Fruit fly (Drosophila melanogaster) whole organism, embryonic: ENCODE measurements around the gene mAChR-C.
A peak's percentile ranks its signal among the peaks of the same experiment; 100 is the strongest.

Experiments
- CG10147 ChIP-seq: fragments of 200-800 bp; sonication (Bioruptor generic); optimal IDR thresholded peaks from 2 replicates; lab custom pipeline; 2019; ENCODE audit warnings: missing biosample characterization, mild to moderate bottlenecking, missing genetic modification characterization, moderate library complexity
- CG10209 ChIP-seq: fragments of 200-800 bp; sonication (Bioruptor generic); optimal IDR thresholded peaks from 3 replicates; lab custom pipeline; 2017; ENCODE audit warnings: missing biosample characterization, mild to moderate bottlenecking, missing genetic modification characterization, missing genetic modification reagents
- CG11398 ChIP-seq: fragments of 200-800 bp; sonication (Bioruptor generic); optimal IDR thresholded peaks from 2 replicates; lab custom pipeline; 2016; ENCODE audit warnings: missing biosample characterization, missing genetic modification characterization
- CG11695 ChIP-seq: fragments of 200-800 bp; sonication (Bioruptor generic); IDR thresholded peaks from 3 replicates; pipeline ENCODE4 v1.3.6; 2022; ENCODE audit warnings: missing biosample characterization, missing genetic modification characterization
- CG13624 ChIP-seq: fragments of 200-800 bp; sonication (Bioruptor generic); optimal IDR thresholded peaks from 2 replicates; lab custom pipeline; 2016; ENCODE audit warnings: missing biosample characterization, missing genetic modification characterization
- CG13775 ChIP-seq: fragments of 200-800 bp; sonication (Bioruptor generic); optimal IDR thresholded peaks from 3 replicates; lab custom pipeline; 2017; ENCODE audit warnings: missing biosample characterization, mild to moderate bottlenecking, missing genetic modification characterization
- CG14441 ChIP-seq: fragments of 200-800 bp; sonication (Bioruptor generic); IDR thresholded peaks from 2 replicates; pipeline ENCODE4 v1.3.6; 2022; ENCODE audit warnings: missing biosample characterization, missing genetic modification characterization
- CG15011 ChIP-seq: fragments of 200-800 bp; sonication (Bioruptor generic); optimal IDR thresholded peaks from 3 replicates; lab custom pipeline; 2018; ENCODE audit warnings: missing biosample characterization, mild to moderate bottlenecking, missing genetic modification characterization
- CG16779 ChIP-seq: fragments of 200-800 bp; sonication (Bioruptor generic); IDR thresholded peaks from 2 replicates; pipeline ENCODE4 v1.3.6; 2022; ENCODE audit warnings: missing biosample characterization, missing genetic modification characterization
- CG16813 ChIP-seq: fragments of 200-800 bp; sonication (Bioruptor generic); IDR thresholded peaks from 3 replicates; pipeline ENCODE4 v1.3.6; 2022; ENCODE audit warnings: missing biosample characterization, missing genetic modification characterization; ENCODE audit not compliant: partially characterized antibody
- CG16863 ChIP-seq: fragments of 200-800 bp; sonication (Bioruptor generic); optimal IDR thresholded peaks from 3 replicates; lab custom pipeline; 2016; ENCODE audit warnings: missing biosample characterization, missing genetic modification characterization
- CG30431 ChIP-seq: fragments of 200-800 bp; sonication (Bioruptor generic); optimal IDR thresholded peaks from 2 replicates; lab custom pipeline; 2017; ENCODE audit warnings: missing biosample characterization, missing genetic modification characterization
- CG32772 ChIP-seq: fragments of 200-800 bp; sonication (Bioruptor generic); IDR thresholded peaks from 2 replicates; pipeline ENCODE4 v1.3.6; 2022; ENCODE audit warnings: missing biosample characterization, missing genetic modification characterization
- CG3407 ChIP-seq: fragments of 200-800 bp; sonication (Bioruptor generic); optimal IDR thresholded peaks from 2 replicates; lab custom pipeline; 2018; ENCODE audit warnings: missing biosample characterization, mild to moderate bottlenecking, missing genetic modification characterization
- CG4282 ChIP-seq: fragments of 200-800 bp; sonication (Bioruptor generic); optimal IDR thresholded peaks from 2 replicates; lab custom pipeline; 2016; ENCODE audit warnings: missing biosample characterization, missing genetic modification characterization
- CG43689 ChIP-seq: fragments of 200-800 bp; sonication (Bioruptor generic); IDR thresholded peaks from 2 replicates; pipeline ENCODE4 v1.3.6; 2022; ENCODE audit warnings: missing biosample characterization, missing genetic modification characterization
- CG4424 ChIP-seq: fragments of 200-800 bp; sonication (Bioruptor generic); optimal IDR thresholded peaks from 3 replicates; lab custom pipeline; 2016; ENCODE audit warnings: missing biosample characterization, missing genetic modification characterization
- CG4854 ChIP-seq: fragments of 200-800 bp; sonication (Bioruptor generic); optimal IDR thresholded peaks from 2 replicates; lab custom pipeline; 2016; ENCODE audit warnings: missing biosample characterization, missing genetic modification characterization, inconsistent platforms
- CG6175 ChIP-seq: fragments of 200-800 bp; sonication (Bioruptor generic); IDR thresholded peaks from 3 replicates; pipeline ENCODE4 v1.3.6; 2022; ENCODE audit warnings: missing biosample characterization, missing genetic modification characterization
- CG7745 ChIP-seq: fragments of 200-800 bp; sonication (Bioruptor generic); optimal IDR thresholded peaks from 2 replicates; lab custom pipeline; 2018; ENCODE audit warnings: missing biosample characterization, mild to moderate bottlenecking, missing genetic modification characterization, moderate library complexity
- CG8359 ChIP-seq: fragments of 200-800 bp; sonication (Bioruptor generic); optimal IDR thresholded peaks from 2 replicates; lab custom pipeline; 2017; ENCODE audit warnings: missing biosample characterization, mild to moderate bottlenecking, missing genetic modification characterization, borderline replicate concordance
- CG9727 ChIP-seq: fragments of 200-800 bp; sonication (Bioruptor generic); optimal IDR thresholded peaks from 3 replicates; lab custom pipeline; 2017; ENCODE audit warnings: missing biosample characterization, mild to moderate bottlenecking, missing genetic modification characterization
- CG9797 ChIP-seq: fragments of 200-800 bp; sonication (Bioruptor generic); optimal IDR thresholded peaks from 3 replicates; lab custom pipeline; 2018; ENCODE audit warnings: missing biosample characterization, mild to moderate bottlenecking, missing genetic modification characterization
- CkIIα-i1 ChIP-seq: fragments of 200-800 bp; sonication (Bioruptor generic); IDR thresholded peaks from 2 replicates; pipeline ENCODE4 v1.3.6; 2022; ENCODE audit warnings: missing biosample characterization, missing genetic modification characterization
- Dad ChIP-seq: fragments of 200-800 bp; sonication (Bioruptor generic); optimal IDR thresholded peaks from 3 replicates; lab custom pipeline; 2016; ENCODE audit warnings: missing biosample characterization, missing genetic modification characterization
- GATAe ChIP-seq: fragments of 200-800 bp; sonication (Bioruptor generic); conservative IDR thresholded peaks from 2 replicates; pipeline ENCODE4 v1.3.6; 2022; ENCODE audit warnings: missing biosample characterization, missing genetic modification characterization
- Hsf ChIP-seq: fragments of 200-800 bp; sonication (Bioruptor generic); optimal IDR thresholded peaks from 3 replicates; lab custom pipeline; 2016; ENCODE audit warnings: missing biosample characterization, missing genetic modification characterization
- MTF-1 ChIP-seq: fragments of 200-800 bp; sonication (Bioruptor generic); optimal IDR thresholded peaks from 2 replicates; lab custom pipeline; 2018; ENCODE audit warnings: missing biosample characterization, mild to moderate bottlenecking, missing genetic modification characterization, borderline replicate concordance
- Ravus ChIP-seq: fragments of 200-800 bp; sonication (Bioruptor generic); IDR thresholded peaks from 2 replicates; pipeline ENCODE4 v1.3.6; 2022; ENCODE audit warnings: missing biosample characterization, missing genetic modification characterization
- ac ChIP-seq: fragments of 200-800 bp; sonication (Bioruptor generic); optimal IDR thresholded peaks from 3 replicates; lab custom pipeline; 2017; ENCODE audit warnings: missing biosample characterization, mild to moderate bottlenecking, missing genetic modification characterization
- amos ChIP-seq: fragments of 200-800 bp; sonication (Bioruptor generic); IDR thresholded peaks from 2 replicates; pipeline ENCODE4 v1.3.6; 2022; ENCODE audit warnings: missing biosample characterization, missing genetic modification characterization; ENCODE audit not compliant: partially characterized antibody
- ase ChIP-seq: fragments of 200-800 bp; sonication (Bioruptor generic); IDR thresholded peaks from 3 replicates; pipeline ENCODE4 v1.3.6; 2022; ENCODE audit warnings: missing biosample characterization, missing genetic modification characterization
- az2 ChIP-seq: fragments of 200-800 bp; sonication (Bioruptor generic); optimal IDR thresholded peaks from 3 replicates; lab custom pipeline; 2016; ENCODE audit warnings: missing biosample characterization, missing genetic modification characterization
- bab2 ChIP-seq: fragments of 200-800 bp; sonication (Bioruptor generic); optimal IDR thresholded peaks from 2 replicates; lab custom pipeline; 2016; ENCODE audit warnings: missing biosample characterization, missing genetic modification characterization
- bsh ChIP-seq, 2 experiments: fragments of 200-800 bp; sonication (Bioruptor generic); optimal IDR thresholded peaks; 2 replicates each; lab custom pipeline; 2017 to 2018; ENCODE audit warnings: mild to moderate bottlenecking in 2 of 2, missing biosample characterization in 2 of 2, missing genetic modification characterization in 2 of 2, moderate library complexity in 1 of 2
- cg ChIP-seq: fragments of 200-800 bp; sonication (Bioruptor generic); optimal IDR thresholded peaks from 3 replicates; lab custom pipeline; 2019; ENCODE audit warnings: missing biosample characterization, mild to moderate bottlenecking, missing genetic modification characterization, moderate library complexity
- chm ChIP-seq: fragments of 200-800 bp; sonication (Bioruptor generic); IDR thresholded peaks from 2 replicates; pipeline ENCODE4 v1.3.6; 2022; ENCODE audit warnings: missing biosample characterization, missing genetic modification characterization
- da ChIP-seq: fragments of 200-800 bp; sonication (Bioruptor generic); optimal IDR thresholded peaks from 2 replicates; lab custom pipeline; 2016; ENCODE audit warnings: missing biosample characterization, missing genetic modification characterization
- danr ChIP-seq: fragments of 200-800 bp; sonication (Bioruptor generic); IDR thresholded peaks from 2 replicates; pipeline ENCODE4 v1.3.6; 2022; ENCODE audit warnings: missing biosample characterization, missing genetic modification characterization
- ewg ChIP-seq: fragments of 200-800 bp; sonication (Bioruptor generic); optimal IDR thresholded peaks from 3 replicates; lab custom pipeline; 2017; ENCODE audit warnings: mild to moderate bottlenecking, missing biosample characterization, missing genetic modification reagents, missing genetic modification characterization
- gce ChIP-seq: fragments of 200-800 bp; sonication (Bioruptor generic); IDR thresholded peaks from 3 replicates; pipeline ENCODE4 v1.3.6; 2022; ENCODE audit warnings: missing biosample characterization, missing genetic modification characterization
- hbn ChIP-seq: fragments of 200-800 bp; sonication (Bioruptor generic); IDR thresholded peaks from 2 replicates; pipeline ENCODE4 v1.3.6; 2022; ENCODE audit warnings: missing biosample characterization, missing genetic modification characterization; ENCODE audit not compliant: partially characterized antibody
- ken ChIP-seq: fragments of 200-800 bp; sonication (Bioruptor generic); IDR thresholded peaks from 3 replicates; pipeline ENCODE4 v1.3.6; 2022; ENCODE audit warnings: missing biosample characterization, missing genetic modification characterization
- mirr ChIP-seq: fragments of 200-800 bp; sonication (Bioruptor generic); optimal IDR thresholded peaks from 3 replicates; lab custom pipeline; 2018; ENCODE audit warnings: missing biosample characterization, mild to moderate bottlenecking, missing genetic modification characterization
- nerfin-1 ChIP-seq: fragments of 200-800 bp; sonication (Bioruptor generic); optimal IDR thresholded peaks from 3 replicates; lab custom pipeline; 2019; ENCODE audit warnings: missing biosample characterization, mild to moderate bottlenecking, missing genetic modification characterization, moderate library complexity
- oc ChIP-seq: fragments of 200-800 bp; sonication (Bioruptor generic); optimal IDR thresholded peaks from 2 replicates; lab custom pipeline; 2018; ENCODE audit warnings: missing biosample characterization, mild to moderate bottlenecking, missing genetic modification characterization, moderate library complexity
- pan ChIP-seq, 4 experiments: fragments of >200 bp in 3 of 4; fragments of 200-800 bp in 1 of 4; sonication (Bioruptor generic) in 1 of 4; optimal IDR thresholded peaks in 3 of 4; IDR thresholded peaks in 1 of 4; 2 replicates each; pipeline versions ENCODE4 v1.3.6 to Lab custom; 2017 to 2022; ENCODE audit warnings: missing biosample characterization in 2 of 4, missing genetic modification characterization in 2 of 4, mixed read lengths in 1 of 4
- pho ChIP-seq: fragments of 200-800 bp; sonication (Bioruptor generic); optimal IDR thresholded peaks from 2 replicates; lab custom pipeline; 2016; ENCODE audit warnings: missing biosample characterization, missing genetic modification characterization
- tin ChIP-seq: fragments of 200-800 bp; sonication (Bioruptor generic); optimal IDR thresholded peaks from 3 replicates; lab custom pipeline; 2016; ENCODE audit warnings: missing biosample characterization, missing genetic modification characterization

The mAChR-C gene

dm6 chrX:6862521-6863288 is 30.2 kb upstream of the mAChR-C start (continued):
- TF ChIP-seq ase (no peak), MTF-1 (GFP tag; lab: Kevin White, UChicago) (no peak), Hsf (GFP tag; lab: Kevin White, UChicago) (no peak), danr (GFP tag; lab: Robert Waterston, UW) (no peak), pan (optimal IDR thresholded peaks at IDR 0.05; lab: Kevin White, UChicago) (no peak), pan (GFP tag; optimal IDR thresholded peaks at IDR 0.05 in 1 of 2, IDR thresholded peaks at IDR 0.05 in 1 of 2) (no peak), ken (GFP tag; lab: Robert Waterston, UW) (no peak; the same call in 2 of the 3 replicates), mirr (GFP tag; lab: Kevin White, UChicago) (peak; percentile 49), CG11398 (GFP tag; lab: Kevin White, UChicago) (no peak), CG16779 (GFP tag; lab: Robert Waterston, UW) (no peak), CG10209 (peak; percentile 78), CG13775 (GFP tag; lab: Kevin White, UChicago) (no peak), Dad (no peak), bab2 (no peak), CG13624 (peak; percentile 3), hbn (0 out of 2 replicates have a peak, but pooled peaks have one; percentile 25), CG15011 (GFP tag; lab: Kevin White, UChicago) (no peak), CG32772 (GFP tag; lab: Robert Waterston, UW) (peak; percentile 71), CG30431 (no peak), ac (GFP tag; lab: Kevin White, UChicago) (no peak), CG4424 (GFP tag; lab: Kevin White, UChicago) (no peak), GATAe (0 out of 2 replicates have a peak, but pooled peaks have one; percentile 28), CG3407 (GFP tag; lab: Kevin White, UChicago) (no peak), CkIIα-i1 (GFP tag; lab: Robert Waterston, UW) (no peak), pho (GFP tag; lab: Kevin White, UChicago) (no peak), gce (GFP tag; lab: Robert Waterston, UW) (0 out of 3 replicates have a peak, but pooled peaks have one; percentile 61), ewg (GFP tag; lab: Kevin White, UChicago) (no peak), amos (GFP tag; lab: Robert Waterston, UW) (no peak), CG9727 (no peak), CG9797 (GFP tag; lab: Kevin White, UChicago) (no peak), nerfin-1 (tag; lab: Kevin White, UChicago) (no peak), tin (GFP tag; lab: Kevin White, UChicago) (no peak), CG11695 (GFP tag; lab: Robert Waterston, UW) (no peak), chm (GFP tag; lab: Robert Waterston, UW) (peak; percentile 29; the same call in 1 of the 2 replicates), oc (tag; lab: Kevin White, UChicago) (peak; percentile 1), bsh (GFP tag; optimal IDR thresholded peaks at IDR 0.05; lab: Kevin White, UChicago) (no peak), CG8359 (GFP tag; lab: Kevin White, UChicago) (no peak), CG10147 (no peak), cg (GFP tag; lab: Kevin White, UChicago) (peak; percentile 91), az2 (GFP tag; lab: Kevin White, UChicago) (no peak), CG43689 (GFP tag; lab: Robert Waterston, UW) (no peak), CG6175 (no peak), CG14441 (peak; percentile 43; the same call in 1 of the 2 replicates), CG16863 (GFP tag; lab: Kevin White, UChicago) (no peak), CG16813 (GFP tag; lab: Robert Waterston, UW) (no peak), CG4854 (no peak), CG4282 (GFP tag; lab: Kevin White, UChicago) (no peak), da (GFP tag; lab: Kevin White, UChicago) (no peak), CG7745 (tag; lab: Kevin White, UChicago) (no peak), Ravus (GFP tag; lab: Robert Waterston, UW) (no peak)
